Worm (Caenorhabditis elegans) whole organism, L4 larva: Measurements from ENCODE around the gene fbxb-57.

Source experiments
- D1046.2 ChIP-seq: fragments of 200-800 bp; sonication (Bioruptor generic); IDR thresholded peaks from 2 replicates; pipeline ENCODE4 v1.3.6; 2022; ENCODE audit warnings: missing genetic modification characterization, missing compliant biosample characterization
- F49E8.2 ChIP-seq: sonication (generic microtip); optimal IDR thresholded peaks from 2 replicates; lab custom pipeline; 2016; ENCODE audit warnings: missing compliant biosample characterization, mild to moderate bottlenecking, missing genetic modification characterization, borderline replicate concordance
- T26A8.4 ChIP-seq: fragments of 200-800 bp; sonication (Bioruptor generic); IDR thresholded peaks from 2 replicates; pipeline ENCODE4 v1.3.6; 2022; ENCODE audit warnings: missing genetic modification characterization, missing compliant biosample characterization
- Y5F2A.4 ChIP-seq: fragments of 200-800 bp; sonication (Bioruptor generic); optimal IDR thresholded peaks from 2 replicates; lab custom pipeline; 2018; ENCODE audit warnings: mild to moderate bottlenecking, missing genetic modification characterization, missing compliant biosample characterization
- Y75B8A.6 ChIP-seq: fragments of 200-800 bp; sonication (Bioruptor generic); IDR thresholded peaks from 2 replicates; pipeline ENCODE4 v1.3.6; 2022; ENCODE audit warnings: missing genetic modification reagents, missing genetic modification characterization, missing compliant biosample characterization
- aha-1 ChIP-seq: fragments of 150-350 bp; peaks from one replicate; lab custom pipeline; 2014; ENCODE audit warnings: missing biosample characterization, missing genetic modification characterization
- ceh-28 ChIP-seq: fragments of 150-350 bp; optimal IDR thresholded peaks from 2 replicates; lab custom pipeline; 2014; ENCODE audit warnings: missing biosample characterization, missing genetic modification reagents, missing genetic modification characterization
- ceh-44 ChIP-seq: fragments of 200-800 bp; sonication (Bioruptor generic); IDR thresholded peaks from 2 replicates; pipeline ENCODE4 v1.3.6; 2022; ENCODE audit warnings: missing genetic modification reagents, missing genetic modification characterization, missing compliant biosample characterization
- ceh-62 ChIP-seq: sonication (generic microtip); optimal IDR thresholded peaks from 2 replicates; lab custom pipeline; 2017; ENCODE audit warnings: missing biosample characterization, missing genetic modification characterization
- ceh-82 ChIP-seq: sonication (generic microtip); optimal IDR thresholded peaks from 2 replicates; lab custom pipeline; 2017; ENCODE audit warnings: missing biosample characterization, missing genetic modification characterization
- ces-1 ChIP-seq: fragments of 150-350 bp; sonication (generic microtip); optimal IDR thresholded peaks from 4 replicates; lab custom pipeline; 2014; ENCODE audit warnings: missing biosample characterization, missing genetic modification reagents, missing genetic modification characterization
- daf-19 ChIP-seq: fragments of 200-800 bp; sonication (Bioruptor generic); conservative IDR thresholded peaks from 2 replicates; pipeline ENCODE4 v1.3.6; 2022; ENCODE audit warnings: missing genetic modification characterization, missing compliant biosample characterization
- daf-8 ChIP-seq: fragments of 200-800 bp; sonication (Bioruptor generic); IDR thresholded peaks from 2 replicates; pipeline ENCODE4 v1.3.6; 2022; ENCODE audit warnings: missing genetic modification characterization, missing compliant biosample characterization
- dmd-8 ChIP-seq: fragments of 200-800 bp; sonication (Bioruptor generic); IDR thresholded peaks from 2 replicates; pipeline ENCODE4 v1.3.6; 2022; ENCODE audit warnings: missing genetic modification characterization, missing compliant biosample characterization
- dve-1 ChIP-seq: sonication (generic microtip); optimal IDR thresholded peaks from 2 replicates; lab custom pipeline; 2017; ENCODE audit warnings: antibody characterized with exemption, mild to moderate bottlenecking, missing genetic modification characterization, missing compliant biosample characterization; ENCODE audit not compliant: insufficient read depth
- fkh-10 ChIP-seq: fragments of 150-350 bp; optimal IDR thresholded peaks from 2 replicates; lab custom pipeline; 2014; ENCODE audit warnings: missing biosample characterization, missing genetic modification reagents, missing genetic modification characterization
- fos-1 ChIP-seq: fragments of 150-350 bp; optimal IDR thresholded peaks from 2 replicates; lab custom pipeline; 2014; ENCODE audit warnings: missing biosample characterization, missing genetic modification characterization
- hlh-11 ChIP-seq: fragments of 200-800 bp; sonication (Bioruptor generic); optimal IDR thresholded peaks from 2 replicates; lab custom pipeline; 2018; ENCODE audit warnings: mild to moderate bottlenecking, missing genetic modification characterization, missing compliant biosample characterization
- hmg-1.1 ChIP-seq: fragments of 200-800 bp; sonication (Bioruptor generic); IDR thresholded peaks from 2 replicates; pipeline ENCODE4 v1.3.6; 2022; ENCODE audit warnings: missing genetic modification reagents, missing genetic modification characterization, missing compliant biosample characterization
- jun-1 ChIP-seq: fragments of 150-350 bp; optimal IDR thresholded peaks from 2 replicates; lab custom pipeline; 2014; ENCODE audit warnings: missing biosample characterization, missing genetic modification reagents, missing genetic modification characterization
- lin-29 ChIP-seq: fragments of 200-800 bp; sonication (Bioruptor generic); IDR thresholded peaks from 2 replicates; pipeline ENCODE4 v1.3.6; 2022; ENCODE audit warnings: missing genetic modification reagents, missing genetic modification characterization, missing compliant biosample characterization
- lin-38 ChIP-seq: fragments of 200-800 bp; sonication (Bioruptor generic); IDR thresholded peaks from 2 replicates; pipeline ENCODE4 v1.3.6; 2022; ENCODE audit warnings: missing genetic modification reagents, missing genetic modification characterization, missing compliant biosample characterization
- lin-39 ChIP-seq: fragments of 150-350 bp; optimal IDR thresholded peaks from 2 replicates; lab custom pipeline; 2014; ENCODE audit warnings: missing biosample characterization, missing genetic modification reagents, missing genetic modification characterization
- madf-5 ChIP-seq, 2 experiments: fragments of 200-800 bp; sonication (Bioruptor generic); IDR thresholded peaks; 2 replicates each; pipeline ENCODE4 v1.3.6; 2022; ENCODE audit warnings: missing compliant biosample characterization in 2 of 2, missing genetic modification characterization in 2 of 2
- mdl-1 ChIP-seq, 2 experiments: fragments of 150-350 bp in 1 of 2; sonication (generic microtip) in 1 of 2; optimal IDR thresholded peaks; 2 replicates each; lab custom pipeline; 2014 to 2017; ENCODE audit warnings: missing biosample characterization in 2 of 2, missing genetic modification characterization in 2 of 2
- mdt-29 ChIP-seq: fragments of 200-800 bp; sonication (Bioruptor generic); IDR thresholded peaks from 2 replicates; pipeline ENCODE4 v1.3.6; 2022; ENCODE audit warnings: missing genetic modification reagents, missing genetic modification characterization, missing compliant biosample characterization
- mes-2 ChIP-seq: sonication (generic microtip); optimal IDR thresholded peaks from 2 replicates; lab custom pipeline; 2016; ENCODE audit warnings: missing genotype, mild to moderate bottlenecking, missing genetic modification characterization, missing compliant biosample characterization; ENCODE audit not compliant: poor library complexity, severe bottlenecking
- mxl-2 ChIP-seq: fragments of 200-800 bp; sonication (Bioruptor generic); conservative IDR thresholded peaks from 2 replicates; pipeline ENCODE4 v1.3.6; 2022; ENCODE audit warnings: missing genetic modification reagents, missing genetic modification characterization, missing compliant biosample characterization
- nhr-10 ChIP-seq: fragments of 150-350 bp; optimal IDR thresholded peaks from 2 replicates; lab custom pipeline; 2014; ENCODE audit warnings: missing biosample characterization, missing genetic modification characterization
- nhr-6 ChIP-seq: fragments of 150-350 bp; optimal IDR thresholded peaks from 2 replicates; lab custom pipeline; 2014; ENCODE audit warnings: missing biosample characterization, missing genetic modification characterization
- nhr-77 ChIP-seq: fragments of 150-350 bp; optimal IDR thresholded peaks from 2 replicates; lab custom pipeline; 2014; ENCODE audit warnings: missing biosample characterization, missing genetic modification characterization
- skn-1 ChIP-seq: fragments of 150-350 bp; optimal IDR thresholded peaks from 2 replicates; lab custom pipeline; 2014; ENCODE audit warnings: missing biosample characterization, missing genetic modification characterization
- snpc-1.2 ChIP-seq: fragments of 200-800 bp; sonication (Bioruptor generic); IDR thresholded peaks from 2 replicates; pipeline ENCODE4 v1.3.6; 2022; ENCODE audit warnings: missing genetic modification reagents, missing genetic modification characterization, missing compliant biosample characterization
- unc-130 ChIP-seq: sonication (generic microtip); optimal IDR thresholded peaks from 2 replicates; lab custom pipeline; 2016; ENCODE audit warnings: missing genetic modification reagents, missing genetic modification characterization, missing compliant biosample characterization
- unc-39 ChIP-seq: sonication (generic microtip); optimal IDR thresholded peaks from 2 replicates; lab custom pipeline; 2017; ENCODE audit warnings: missing biosample characterization, missing genetic modification characterization
- zag-1 ChIP-seq: fragments of 150-350 bp; optimal IDR thresholded peaks from 2 replicates; lab custom pipeline; 2014; ENCODE audit warnings: missing biosample characterization, missing genetic modification characterization
- zfp-2 ChIP-seq: sonication (generic microtip); optimal IDR thresholded peaks from 2 replicates; lab custom pipeline; 2016; ENCODE audit warnings: mild to moderate bottlenecking, missing genetic modification characterization, missing compliant biosample characterization
- ztf-11 ChIP-seq: fragments of 150-350 bp; optimal IDR thresholded peaks from 2 replicates; lab custom pipeline; 2014; ENCODE audit warnings: missing biosample characterization, missing genetic modification characterization

Gene fbxb-57

ce11 chrV:19296723-19297122, 8.2 kb downstream of the fbxb-57 start, which contains the start of gene F55C9.6 (continued):
- no peak for TF ChIP-seq Y5F2A.4

- TF ChIP-seq ceh-44 (GFP tag; lab: Robert Waterston, UW), result no peak
- no peak for TF ChIP-seq ztf-11 (tag; lab: Kevin White, UChicago)
- peak; percentile 9 for TF ChIP-seq ceh-28
- peak; percentile 76 for TF ChIP-seq aha-1
Measured at ce11 chrV:19297510-19297909, 9.0 kb downstream of the fbxb-57 start, which contains the start of gene fbxb-60. fbxb-60 (plus strand) TSS chrV:19297810.

ce11 chrV:19299262-19299661, 10.7 kb downstream of the fbxb-57 start, which contains the start of gene F55C9.14:
F55C9.14 (plus strand) TSS chrV:19299562.
- TF ChIP-seq D1046.2 (GFP tag; lab: Robert Waterston, UW) (no peak), daf-19 (no peak), F49E8.2 (tag; lab: Kevin White, UChicago) (no peak), mxl-2 (GFP tag; lab: Robert Waterston, UW) (no peak)
- TF ChIP-seq, all 104 proteins: peak for 0

DNA sequence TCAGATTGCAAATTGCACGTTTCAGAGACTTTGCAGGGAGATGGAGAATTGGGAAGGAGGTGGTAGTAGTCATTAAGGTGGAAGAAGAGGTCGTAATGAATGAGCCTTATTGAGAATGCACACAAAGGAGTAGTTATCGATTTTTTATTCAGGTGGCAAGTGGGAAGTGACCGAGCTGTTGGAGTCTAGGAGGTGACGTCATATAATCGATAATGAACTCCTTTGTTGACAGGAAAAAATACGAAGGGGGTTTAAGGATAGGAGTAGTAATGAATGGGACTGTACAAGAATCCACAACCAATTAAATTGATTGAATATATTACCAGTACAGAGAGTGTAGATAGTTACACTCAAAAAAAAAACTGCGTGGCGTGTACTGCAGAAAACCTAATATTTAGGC, 13.4 kb downstream of the fbxb-57 start, which contains the start of gene fbxb-62:
fbxb-62 (minus strand) TSS at position 101 of the 400 bp plus-strand sequence.
- TF ChIP-seq unc-39 (tag; lab: Kevin White, UChicago), result no peak
- no peak for TF ChIP-seq dmd-8
- TF ChIP-seq madf-5 (GFP tag; IDR thresholded peaks at IDR 0.05; lab: Robert Waterston, UW), result no peak
- TF ChIP-seq jun-1 (tag; lab: Kevin White, UChicago), result no peak
- TF ChIP-seq mdl-1 (tag; optimal IDR thresholded peaks at IDR 0.05; lab: Kevin White, UChicago), result no peak
- TF ChIP-seq fkh-10 (GFP tag; lab: Kevin White, UChicago), result no peak
- TF ChIP-seq mdt-29 (GFP tag; lab: Robert Waterston, UW), result no peak
- TF ChIP-seq, all 104 proteins: peak for 0

ce11 chrV:19303589-19304174, 15.1 kb downstream of the fbxb-57 start, which contains the start of the genes fbxb-63 and fbxb-61:
fbxb-63 (minus strand) TSS chrV:19303730.
fbxb-61 (plus strand) TSS chrV:19304124.
- no peak for TF ChIP-seq snpc-1.2 (GFP tag; lab: Robert Waterston, UW)
- TF ChIP-seq daf-8 (GFP tag; lab: Robert Waterston, UW), result no peak
- no peak for TF ChIP-seq daf-19
- TF ChIP-seq T26A8.4 (GFP tag; lab: Robert Waterston, UW), result no peak
- peak; percentile 58 for TF ChIP-seq aha-1
- no peak for TF ChIP-seq ceh-62 (tag; lab: Kevin White, UChicago)
- no peak for TF ChIP-seq nhr-10
- TF ChIP-seq unc-130 (GFP tag; lab: Kevin White, UChicago), result no peak
- TF ChIP-seq lin-29 (GFP tag; lab: Robert Waterston, UW), result no peak
- no peak for TF ChIP-seq ztf-11 (tag; lab: Kevin White, UChicago)
- no peak for TF ChIP-seq ces-1 (GFP tag; lab: Kevin White, UChicago)
- no peak for TF ChIP-seq lin-38
- TF ChIP-seq jun-1 (tag; lab: Kevin White, UChicago), result no peak
- TF ChIP-seq zfp-2 (tag; lab: Kevin White, UChicago), result no peak
- peak; percentile 25 for TF ChIP-seq ceh-28
- no peak for TF ChIP-seq mes-2 (tag; lab: Kevin White, UChicago)
- TF ChIP-seq F49E8.2 (tag; lab: Kevin White, UChicago), result no peak
- no peak for TF ChIP-seq skn-1 (tag; lab: Kevin White, UChicago)

DNA sequence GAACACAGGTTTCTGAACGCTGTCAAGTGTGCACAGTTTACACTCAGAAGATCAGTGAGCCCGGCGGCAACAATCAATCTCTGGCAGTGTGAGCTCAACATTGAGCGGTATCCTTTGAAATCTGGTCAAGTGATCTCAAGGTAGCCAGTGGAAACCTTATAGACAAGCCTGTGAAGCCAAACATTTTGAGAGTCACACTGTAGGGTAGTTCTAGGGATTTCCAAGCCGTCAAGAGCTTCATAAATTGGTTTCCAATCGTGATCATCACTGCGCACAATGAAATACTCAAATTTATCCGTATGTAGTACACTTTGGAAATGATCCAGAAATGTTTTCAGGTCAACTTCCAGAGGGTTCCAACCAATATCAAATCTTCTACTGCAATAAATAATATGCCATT, 18.4 kb downstream of the fbxb-57 start, which contains the start of gene F55C9.15:
F55C9.15 (minus strand) TSS at position 101 of the 400 bp plus-strand sequence.
- TF ChIP-seq ces-1 (GFP tag; lab: Kevin White, UChicago), result no peak
- no peak for TF ChIP-seq lin-39 (tag; lab: Kevin White, UChicago)
- TF ChIP-seq nhr-6 (tag; lab: Kevin White, UChicago), result no peak
- no peak for TF ChIP-seq hmg-1.1 (GFP tag; lab: Robert Waterston, UW)
- no peak for TF ChIP-seq nhr-77
- no peak for TF ChIP-seq Y75B8A.6 (GFP tag; lab: Robert Waterston, UW)
- TF ChIP-seq fos-1, result no peak
- TF ChIP-seq hlh-11 (tag; lab: Kevin White, UChicago), result no peak
- no peak for TF ChIP-seq ceh-82 (tag; lab: Kevin White, UChicago)
- no peak for TF ChIP-seq fkh-10 (GFP tag; lab: Kevin White, UChicago)
- TF ChIP-seq dve-1 (tag; lab: Kevin White, UChicago), result no peak
- TF ChIP-seq zag-1 (tag; lab: Kevin White, UChicago), result no peak
